Fruit fly (Drosophila melanogaster): ENCODE measurements around the gene RpS19b.

The RpS19b gene

dm6 chr3R:23939921-23940839, 6.8 kb upstream of the RpS19b start (continued):
- TF ChIP-seq TFAM (GFP tag; optimal IDR thresholded peaks at IDR 0.05) (peak; percentile 59), tna (GFP tag; IDR thresholded peaks at IDR 0.05; ENCODE audit: partially characterized antibody) (no peak), CG13287 (GFP tag; IDR thresholded peaks at IDR 0.05; ENCODE audit: partially characterized antibody) (no peak), CG2129 (GFP tag; IDR thresholded peaks at IDR 0.05; ENCODE audit: partially characterized antibody) (no peak), CG12769 (tag; optimal IDR thresholded peaks at IDR 0.05) (peak; percentile 53), pnt (GFP tag; optimal IDR thresholded peaks at IDR 0.05) (peak; percentile 12), Hey (tag; optimal IDR thresholded peaks at IDR 0.05) (peak; percentile 87), CG8944 (GFP tag; optimal IDR thresholded peaks at IDR 0.05) (peak; percentile 19), vfl (GFP tag; optimal IDR thresholded peaks at IDR 0.05) (no peak), pb (GFP tag; optimal IDR thresholded peaks at IDR 0.05) (no peak), odd (GFP tag; optimal IDR thresholded peaks at IDR 0.05) (peak; percentile 85), Nf-YB (GFP tag; optimal IDR thresholded peaks at IDR 0.05) (peak; percentile 70), Hsf (GFP tag; optimal IDR thresholded peaks at IDR 0.05) (peak; percentile 67), CG9876 (GFP tag; optimal IDR thresholded peaks at IDR 0.05) (peak; percentile 4), CG1647 (GFP tag; optimal IDR thresholded peaks at IDR 0.05) (peak; percentile 78), CG1832 (GFP tag; optimal IDR thresholded peaks at IDR 0.05) (no peak), CG17359 (tag; optimal IDR thresholded peaks at IDR 0.05) (peak; percentile 93), Abd-B (GFP tag; optimal IDR thresholded peaks at IDR 0.05) (peak; percentile 8), D (optimal IDR thresholded peaks at IDR 0.05) (no peak), D (GFP tag; optimal IDR thresholded peaks at IDR 0.05) (peak; percentile 87), CG7928 (GFP tag; optimal IDR thresholded peaks at IDR 0.05) (peak; percentile 51), p53 (GFP tag; optimal IDR thresholded peaks at IDR 0.05) (no peak), al (GFP tag; IDR thresholded peaks at IDR 0.05) (no peak; the same call in 1 of the 2 replicates), MBD-R2 (GFP tag; IDR thresholded peaks at IDR 0.05) (peak; percentile 40; the same call in 1 of the 2 replicates), eve (GFP tag; optimal IDR thresholded peaks at IDR 0.05) (peak in 1 of 2 experiments; percentile 75), CG1603 (tag; optimal IDR thresholded peaks at IDR 0.05) (peak; percentile 86), Drgx (GFP tag; IDR thresholded peaks at IDR 0.05) (peak; percentile 53)

DNA sequence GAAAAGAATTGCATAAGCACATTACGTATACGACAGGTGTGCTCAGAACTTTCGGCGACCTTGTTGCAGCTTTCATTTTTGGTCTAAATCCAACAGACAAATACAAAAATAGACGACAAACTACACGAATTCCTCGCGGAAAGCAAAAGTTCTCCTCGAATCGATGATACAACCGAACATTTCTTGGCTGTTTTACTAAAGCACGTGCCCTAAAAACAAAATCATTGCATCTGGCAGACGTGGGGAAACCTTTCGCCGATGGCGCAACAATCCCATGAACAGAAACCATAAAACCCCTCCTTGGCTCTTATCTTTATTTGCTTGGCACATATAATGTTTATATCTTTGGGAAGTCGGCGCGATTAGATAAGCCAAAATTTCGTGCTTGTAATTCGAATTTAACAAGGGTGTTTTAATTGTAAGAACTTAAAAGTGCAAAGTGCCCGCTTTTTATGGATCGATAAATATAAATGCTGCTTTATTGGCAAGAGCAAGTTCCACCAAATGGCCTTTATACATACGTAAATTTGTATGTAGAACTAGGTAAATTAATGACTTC, 5.3 kb upstream of the RpS19b start:
- TF ChIP-seq CG6854 (GFP tag; optimal IDR thresholded peaks at IDR 0.05) (peak; percentile 27), CG2678 (tag; optimal IDR thresholded peaks at IDR 0.05) (peak; percentile 3), CG5180 (GFP tag; optimal IDR thresholded peaks at IDR 0.05) (peak; percentile 1), CG15514 (GFP tag; optimal IDR thresholded peaks at IDR 0.05) (no peak), lilli (GFP tag; optimal IDR thresholded peaks at IDR 0.05) (no peak), cwo (GFP tag; optimal IDR thresholded peaks at IDR 0.05) (peak; percentile 39), exex (tag; optimal IDR thresholded peaks at IDR 0.05) (peak; percentile 88), sug (tag; optimal IDR thresholded peaks at IDR 0.05) (peak; percentile 62), CG10543 (GFP tag; optimal IDR thresholded peaks at IDR 0.05) (peak; percentile 34), sim (GFP tag; IDR thresholded peaks at IDR 0.05) (no peak), vvl (GFP tag; IDR thresholded peaks at IDR 0.05) (no peak), Pdp1 (GFP tag; optimal IDR thresholded peaks at IDR 0.05) (peak in 1 of 2 experiments; percentile 93), yki (optimal IDR thresholded peaks at IDR 0.05) (no peak), ham (GFP tag; IDR thresholded peaks at IDR 0.05) (no peak), CG34376 (GFP tag; optimal IDR thresholded peaks at IDR 0.05) (peak; percentile 77), CG6272 (GFP tag; IDR thresholded peaks at IDR 0.05) (no peak), CG32767 (GFP tag; IDR thresholded peaks at IDR 0.05) (no peak), CG2120 (GFP tag; optimal IDR thresholded peaks at IDR 0.05) (no peak), nerfin-1 (tag; optimal IDR thresholded peaks at IDR 0.05) (no peak), chm (GFP tag; IDR thresholded peaks at IDR 0.05) (0 out of 2 replicates have a peak, but pooled peaks have one; percentile 12), dimm (GFP tag; IDR thresholded peaks at IDR 0.05) (no peak), eve (GFP tag; optimal IDR thresholded peaks at IDR 0.05) (no peak), CG1647 (GFP tag; optimal IDR thresholded peaks at IDR 0.05) (no peak)
